Fruit fly (Drosophila melanogaster) whole organism, embryonic: Measurements from ENCODE around the gene retinin.

Experiments
- Gug ChIP-seq: fragments of 200-800 bp; sonication (Bioruptor generic); IDR thresholded peaks from 4 replicates; pipeline ENCODE4 v1.3.6; 2022; ENCODE audit warnings: missing biosample characterization, missing genetic modification characterization
- chif ChIP-seq, 2 experiments: fragments of 200-800 bp; sonication (Bioruptor generic); optimal IDR thresholded peaks; 3 replicates each; lab custom pipeline; 2016; ENCODE audit warnings: missing biosample characterization in 2 of 2, missing genetic modification characterization in 2 of 2
- sna ChIP-seq: fragments of 200-800 bp; sonication (Bioruptor generic); IDR thresholded peaks from 2 replicates; pipeline ENCODE4 v1.3.6; 2022; ENCODE audit warnings: missing biosample characterization, missing genetic modification characterization; ENCODE audit not compliant: partially characterized antibody
- toy ChIP-seq: fragments of 200-800 bp; sonication (Bioruptor generic); IDR thresholded peaks from 2 replicates; pipeline ENCODE4 v1.3.6; 2022; ENCODE audit warnings: missing biosample characterization, missing genetic modification characterization

DNA sequence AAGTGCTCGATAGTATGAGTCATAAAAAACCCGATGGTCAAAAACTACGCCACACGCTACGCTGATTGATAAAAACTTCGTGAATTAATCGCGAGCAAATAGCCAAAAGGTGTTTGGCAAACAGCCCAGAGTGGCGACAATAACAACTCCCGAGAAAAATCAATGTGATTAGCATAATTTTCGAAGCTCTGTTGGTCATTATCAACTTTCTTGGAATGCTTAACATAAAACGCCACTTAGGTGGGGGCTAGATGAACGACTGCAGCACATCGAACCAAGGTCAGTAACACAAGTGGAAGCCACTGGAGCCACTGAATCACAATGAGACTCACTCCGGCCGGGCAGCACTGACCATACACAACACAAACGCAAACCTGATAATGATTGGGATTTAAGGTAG, 6.0 kb downstream of the retinin start:
- TF ChIP-seq toy (GFP tag; lab: Robert Waterston, UW): no peak
- TF ChIP-seq sna (GFP tag; lab: Robert Waterston, UW): no peak
- TF ChIP-seq chif (GFP tag; optimal IDR thresholded peaks at IDR 0.05; lab: Kevin White, UChicago): no peak
- TF ChIP-seq Gug (GFP tag; lab: Robert Waterston, UW): no peak
